Worm (Caenorhabditis elegans): Measurements from ENCODE around the gene T20B5.2.

T20B5.2 gene

DNA sequence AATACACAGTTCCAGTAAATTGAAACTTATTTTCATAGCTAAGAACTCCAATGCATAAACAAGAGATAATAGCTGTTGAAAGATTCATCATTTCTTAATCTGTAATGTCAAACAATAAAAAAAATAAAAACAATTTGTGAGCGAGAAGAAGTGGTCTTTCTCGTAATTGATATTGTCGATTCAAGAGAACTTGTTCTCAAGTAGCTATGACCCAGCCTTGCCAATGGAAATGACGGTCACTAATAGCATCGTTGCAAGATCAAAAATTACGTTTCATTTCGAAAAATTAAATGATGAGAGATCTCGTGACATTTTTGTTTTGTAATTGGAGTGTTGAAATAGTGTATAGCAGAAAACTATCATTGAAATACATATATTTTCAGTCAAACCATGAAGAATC, 33.1 kb upstream of the T20B5.2 start, which contains the start of gene B0416.7:
B0416.7 (minus strand) TSS at position 101 of the 400 bp plus-strand sequence.
- TF ChIP-seq T26A5.8 (tag; optimal IDR thresholded peaks at IDR 0.05): no peak
- TF ChIP-seq ceh-27 (GFP tag; optimal IDR thresholded peaks at IDR 0.05): peak; percentile 16

DNA sequence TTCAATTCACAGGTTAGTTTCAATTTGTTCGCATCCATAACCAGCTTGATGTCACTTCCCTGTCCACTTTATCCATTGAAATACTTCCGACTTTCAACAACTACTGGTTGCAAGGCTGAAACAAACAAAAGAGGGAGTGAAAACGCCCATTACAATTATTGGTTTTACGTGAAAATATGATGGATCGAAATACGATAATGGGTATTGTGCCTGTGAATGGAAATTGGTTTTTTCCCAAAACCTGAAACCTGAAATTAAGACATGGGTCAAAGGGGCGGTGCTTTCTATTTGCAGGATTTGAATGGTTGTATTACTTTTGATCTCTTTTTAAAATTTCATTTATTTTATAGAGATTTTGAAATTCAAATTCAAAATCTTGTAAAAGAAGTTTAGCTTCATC, 32.1 kb upstream of the T20B5.2 start, which contains the start of gene B0416.2:
B0416.2 (plus strand) TSS at position 301 of the 400 bp plus-strand sequence.
- TF ChIP-seq ceh-79 (tag; optimal IDR thresholded peaks at IDR 0.05): no peak
- no peak for TF ChIP-seq nhr-179 (tag; optimal IDR thresholded peaks at IDR 0.05)
- TF ChIP-seq egl-44 (GFP tag; IDR thresholded peaks at IDR 0.05): no peak
- no peak for TF ChIP-seq F49E8.2 (tag; optimal IDR thresholded peaks at IDR 0.05; ENCODE audit: insufficient read depth)
- no peak for TF ChIP-seq lir-1 (GFP tag; conservative IDR thresholded peaks at IDR 0.05)
- no peak for TF ChIP-seq D2030.7 (GFP tag; IDR thresholded peaks at IDR 0.05)
- no peak for TF ChIP-seq attf-3 (GFP tag; conservative IDR thresholded peaks at IDR 0.05)
- no peak for TF ChIP-seq tlf-1 (GFP tag; optimal IDR thresholded peaks at IDR 0.05)
- no peak for TF ChIP-seq ets-4 (GFP tag; optimal IDR thresholded peaks at IDR 0.05)
- TF ChIP-seq atf-7 (tag; optimal IDR thresholded peaks at IDR 0.05): no peak
- TF ChIP-seq mel-28 (tag; optimal IDR thresholded peaks at IDR 0.05; ENCODE audit: borderline replicate concordance): no peak
- no peak for TF ChIP-seq aptf-2 (GFP tag; conservative IDR thresholded peaks at IDR 0.05)
- no peak for TF ChIP-seq F37B4.10 (GFP tag; IDR thresholded peaks at IDR 0.05)
- no peak for TF ChIP-seq attf-6 (GFP tag; IDR thresholded peaks at IDR 0.05)
- no peak for TF ChIP-seq rpc-1 (optimal IDR thresholded peaks at IDR 0.05)
- TF ChIP-seq rpc-1 (tag; optimal IDR thresholded peaks at IDR 0.05): no peak
- no peak for TF ChIP-seq snpc-3.4 (tag; optimal IDR thresholded peaks at IDR 0.05)
- no peak for TF ChIP-seq madf-10 (tag; optimal IDR thresholded peaks at IDR 0.05)
- no peak for TF ChIP-seq K12H6.12 (tag; optimal IDR thresholded peaks at IDR 0.05)
- TF ChIP-seq ekl-4 (GFP tag; IDR thresholded peaks at IDR 0.05): no peak

ce11 chrX:9300379-9300778, 30.6 kb upstream of the T20B5.2 start:
- TF ChIP-seq egrh-3 (GFP tag; IDR thresholded peaks at IDR 0.05): no peak
- TF ChIP-seq B0336.3 (GFP tag; IDR thresholded peaks at IDR 0.05): no peak
- no peak for TF ChIP-seq cebp-2 (GFP tag; IDR thresholded peaks at IDR 0.05)
- TF ChIP-seq somi-1 (GFP tag; optimal IDR thresholded peaks at IDR 0.05): no peak
- no peak for TF ChIP-seq xnd-1 (tag; optimal IDR thresholded peaks at IDR 0.05)
- TF ChIP-seq madf-10 (tag; optimal IDR thresholded peaks at IDR 0.05): no peak
- TF ChIP-seq egl-18 (GFP tag; IDR thresholded peaks at IDR 0.05): no peak

DNA sequence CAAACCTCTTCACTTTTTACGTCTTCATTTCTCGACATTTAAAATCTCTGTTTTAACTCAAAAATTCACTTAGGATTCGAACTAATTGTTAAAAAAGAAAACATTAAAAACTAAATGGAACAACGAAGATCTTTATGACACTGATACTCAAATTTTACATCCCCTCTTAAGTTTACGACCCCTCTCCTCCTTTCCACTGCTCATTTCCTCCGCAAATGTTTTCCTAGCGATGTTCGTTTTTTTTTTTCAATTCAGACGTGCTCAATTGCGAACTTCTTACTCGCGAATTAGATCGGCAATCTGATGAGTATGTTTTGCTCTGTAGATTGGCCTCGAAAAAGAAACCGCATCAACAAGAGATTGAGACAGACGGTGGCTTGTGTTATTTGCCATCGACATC, 28.2 kb upstream of the T20B5.2 start:
- TF ChIP-seq pbrm-1 (GFP tag; IDR thresholded peaks at IDR 0.05) (no peak), ets-4 (GFP tag; optimal IDR thresholded peaks at IDR 0.05) (no peak), lin-54 (GFP tag; optimal IDR thresholded peaks at IDR 0.05) (no peak), hlh-12 (tag; optimal IDR thresholded peaks at IDR 0.05) (no peak), lsy-27 (tag; optimal IDR thresholded peaks at IDR 0.05; ENCODE audit: borderline replicate concordance, insufficient read depth) (no peak), nfya-1 (tag; optimal IDR thresholded peaks at IDR 0.05; ENCODE audit: borderline replicate concordance, insufficient read depth) (no peak), madf-10 (tag; optimal IDR thresholded peaks at IDR 0.05) (no peak), xnd-1 (tag; optimal IDR thresholded peaks at IDR 0.05) (no peak), snpc-1.3 (tag; optimal IDR thresholded peaks at IDR 0.05; ENCODE audit: insufficient read depth) (no peak), ztf-28 (GFP tag; IDR thresholded peaks at IDR 0.05) (no peak), F39B2.1 (GFP tag; IDR thresholded peaks at IDR 0.05) (no peak), B0261.1 (tag; optimal IDR thresholded peaks at IDR 0.05) (no peak), rec-8 (tag; optimal IDR thresholded peaks at IDR 0.05) (no peak), bed-1 (GFP tag; IDR thresholded peaks at IDR 0.05) (no peak), efl-1 (GFP tag; optimal IDR thresholded peaks at IDR 0.05) (no peak)
